Worm (Caenorhabditis elegans): ENCODE data around the gene Y47D7A.19.

Y47D7A.19 gene

DNA sequence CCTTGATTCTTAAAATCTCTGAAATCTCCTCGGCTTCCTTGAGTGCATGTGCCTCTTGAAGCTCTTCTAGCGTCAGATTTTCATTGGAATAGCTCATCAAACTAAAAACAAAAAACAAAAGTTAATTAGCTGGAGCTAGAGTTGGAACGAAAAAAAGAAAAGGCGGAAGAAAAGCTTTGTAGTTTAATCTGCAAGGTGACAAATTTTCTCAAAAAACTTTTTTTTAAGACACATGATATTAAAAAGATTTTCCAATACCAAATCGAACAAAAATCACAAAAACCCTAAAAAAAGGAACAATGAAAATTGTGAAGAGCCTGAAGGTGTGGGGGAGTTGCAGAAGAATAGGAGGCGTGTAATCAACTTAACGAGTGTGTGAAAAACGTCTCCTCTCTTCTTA lies 30.5 kb downstream of the Y47D7A.19 start, which contains the start of gene gnrr-5:
Gene gnrr-5 (minus strand): TSS at position 101 of the 400 bp plus-strand sequence.
- no peak for TF ChIP-seq unc-62 (GFP tag; optimal IDR thresholded peaks at IDR 0.05)

- no peak for TF ChIP-seq unc-62 (GFP tag; optimal IDR thresholded peaks at IDR 0.05)
These were observed 46.9 kb downstream of the Y47D7A.19 start, which contains the start of gene T08H10.3 for ce11 chrV:4471065-4471464. TSS of gene T08H10.3 (plus strand) at chrV:4471365.

All from whole organism, dauer.